Fruit fly (Drosophila melanogaster): ENCODE results near the gene CG13856.
A peak's percentile ranks its signal among the peaks of the same experiment; 100 is the strongest.

CG13856 gene

dm6 chr3R:22368777-22369214, 33.7 kb upstream of the CG13856 start:
- peak; percentile 75 for TF ChIP-seq esn (GFP tag; optimal IDR thresholded peaks at IDR 0.05)
- peak; percentile 13 for TF ChIP-seq CG11762 (GFP tag; optimal IDR thresholded peaks at IDR 0.05; ENCODE audit: insufficient read depth)
- no peak for TF ChIP-seq CG4318 (GFP tag; optimal IDR thresholded peaks at IDR 0.05)
- TF ChIP-seq CG10669 (GFP tag; optimal IDR thresholded peaks at IDR 0.05): peak; percentile 39
- peak; percentile 60 for TF ChIP-seq CG3919 (GFP tag; optimal IDR thresholded peaks at IDR 0.05)
- peak; percentile 39 for TF ChIP-seq CG3032 (tag; optimal IDR thresholded peaks at IDR 0.05)
- peak; percentile 53 for TF ChIP-seq Lpt (GFP tag; optimal IDR thresholded peaks at IDR 0.05)
- peak; percentile 79 for TF ChIP-seq CG8119 (GFP tag; IDR thresholded peaks at IDR 0.05)
- TF ChIP-seq acj6 (GFP tag; optimal IDR thresholded peaks at IDR 0.05): peak; percentile 72
- TF ChIP-seq CG16779 (tag; optimal IDR thresholded peaks at IDR 0.05): no peak
- TF ChIP-seq dsx (GFP tag; optimal IDR thresholded peaks at IDR 0.05; ENCODE audit: poor library complexity, severe bottlenecking): peak; percentile 5
- peak; percentile 53 for TF ChIP-seq CG34406 (GFP tag; optimal IDR thresholded peaks at IDR 0.05)
- TF ChIP-seq net (GFP tag; optimal IDR thresholded peaks at IDR 0.05): peak; percentile 64
- peak; percentile 79 for TF ChIP-seq CG11294 (GFP tag; IDR thresholded peaks at IDR 0.05)
- TF ChIP-seq CG6854 (GFP tag; optimal IDR thresholded peaks at IDR 0.05): no peak
- peak; percentile 23 for TF ChIP-seq CG7368 (GFP tag; optimal IDR thresholded peaks at IDR 0.05)
- TF ChIP-seq CG8632 (GFP tag; optimal IDR thresholded peaks at IDR 0.05): peak; percentile 52
- peak; percentile 61 for TF ChIP-seq Gug (GFP tag; IDR thresholded peaks at IDR 0.05)
- TF ChIP-seq Sox102F (GFP tag; optimal IDR thresholded peaks at IDR 0.05): peak; percentile 74
- peak; percentile 2 for TF ChIP-seq CG11902 (GFP tag; optimal IDR thresholded peaks at IDR 0.05)
- TF ChIP-seq topi (GFP tag; optimal IDR thresholded peaks at IDR 0.05): peak; percentile 43
- peak; percentile 43 for TF ChIP-seq spab (GFP tag; optimal IDR thresholded peaks at IDR 0.05)
- TF ChIP-seq Eip78C (GFP tag): peak; percentile 89
- no peak for TF ChIP-seq CG9139 (GFP tag; optimal IDR thresholded peaks at IDR 0.05)
- TF ChIP-seq cyc (GFP tag; optimal IDR thresholded peaks at IDR 0.05): peak; percentile 50
- TF ChIP-seq CG6163 (GFP tag; IDR thresholded peaks at IDR 0.05): peak; percentile 62
- peak; percentile 67 for TF ChIP-seq CG32006 (GFP tag; optimal IDR thresholded peaks at IDR 0.05)
- TF ChIP-seq CG10631 (GFP tag; optimal IDR thresholded peaks at IDR 0.05): peak; percentile 62
- TF ChIP-seq eg (GFP tag; IDR thresholded peaks at IDR 0.05): peak; percentile 89
- no peak for TF ChIP-seq ss (GFP tag; optimal IDR thresholded peaks at IDR 0.05)
- TF ChIP-seq CG1621 (tag; optimal IDR thresholded peaks at IDR 0.05): no peak
- no peak for TF ChIP-seq CG6808 (GFP tag; optimal IDR thresholded peaks at IDR 0.05)
- TF ChIP-seq Eip75B (GFP tag; optimal IDR thresholded peaks at IDR 0.05): peak; percentile 60
- TF ChIP-seq CG15336 (GFP tag; IDR thresholded peaks at IDR 0.05): peak; percentile 82
- peak; percentile 37 for TF ChIP-seq Hr39 (GFP tag; optimal IDR thresholded peaks at IDR 0.05)
- TF ChIP-seq CG31627 (GFP tag; optimal IDR thresholded peaks at IDR 0.05): peak; percentile 46
- peak; percentile 58 for TF ChIP-seq achi (GFP tag; optimal IDR thresholded peaks at IDR 0.05)
- peak; percentile 54 for TF ChIP-seq Hr4 (GFP tag; optimal IDR thresholded peaks at IDR 0.05)
- no peak for TF ChIP-seq Sox15 (GFP tag; optimal IDR thresholded peaks at IDR 0.05)
- no peak for TF ChIP-seq Blimp-1 (GFP tag; optimal IDR thresholded peaks at IDR 0.05)
- TF ChIP-seq Ets21C (GFP tag; optimal IDR thresholded peaks at IDR 0.05): no peak
- peak; percentile 51 for TF ChIP-seq lz (GFP tag; optimal IDR thresholded peaks at IDR 0.05)
- peak; percentile 66 for TF ChIP-seq Met (GFP tag; optimal IDR thresholded peaks at IDR 0.05)
- no peak for TF ChIP-seq dac (GFP tag; optimal IDR thresholded peaks at IDR 0.05)
- peak; percentile 38 for TF ChIP-seq Sox14 (GFP tag; optimal IDR thresholded peaks at IDR 0.05)
- TF ChIP-seq fd59A (GFP tag; optimal IDR thresholded peaks at IDR 0.05): peak; percentile 44
- TF ChIP-seq CG8319 (GFP tag; optimal IDR thresholded peaks at IDR 0.05): peak; percentile 48
- TF ChIP-seq fd85E (GFP tag; optimal IDR thresholded peaks at IDR 0.05): no peak
- TF ChIP-seq Ets96B (tag; optimal IDR thresholded peaks at IDR 0.05): peak; percentile 42
- peak; percentile 54 for TF ChIP-seq fkh (GFP tag; optimal IDR thresholded peaks at IDR 0.05)
- no peak for TF ChIP-seq Hr38 (GFP tag; optimal IDR thresholded peaks at IDR 0.05)
- TF ChIP-seq Eip93F (GFP tag; optimal IDR thresholded peaks at IDR 0.05): peak; percentile 36
